Fruit fly (Drosophila melanogaster): Measurements from ENCODE around the gene Vha13.

- TF ChIP-seq CTCF (optimal IDR thresholded peaks at IDR 0.05) = no peak
- no peak for TF ChIP-seq CG8478 (optimal IDR thresholded peaks at IDR 0.05)
Observed at dm6 chr3R:19619908-19620307, 24.3 kb downstream of the Vha13 start.

Measured in S2 (cell line).